Worm (Caenorhabditis elegans): Measurements from ENCODE around the gene Y37D8A.3.

Y37D8A.3 gene

DNA sequence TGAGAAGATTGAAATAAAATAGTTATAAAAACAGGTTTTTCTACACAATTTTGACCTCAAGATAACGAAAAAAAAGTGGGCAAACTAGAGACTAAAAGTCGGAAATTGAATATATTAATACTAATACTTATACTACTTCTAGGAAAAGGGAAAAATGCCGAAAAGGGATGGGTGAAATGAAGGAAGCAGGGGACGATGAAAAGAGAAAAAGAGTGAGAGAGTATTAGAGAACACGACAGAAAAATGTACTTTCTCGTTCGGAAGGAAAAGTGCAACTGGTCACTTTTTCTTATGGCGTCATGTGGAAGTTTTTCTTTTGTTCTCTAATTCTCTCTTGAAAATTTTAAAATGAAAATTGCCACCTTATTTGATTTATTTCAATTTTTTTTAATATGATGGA, 12.2 kb downstream of the Y37D8A.3 start (continued):
- no peak for TF ChIP-seq zip-4 (GFP tag; optimal IDR thresholded peaks at IDR 0.05)
- no peak for TF ChIP-seq C34B4.2 (tag; optimal IDR thresholded peaks at IDR 0.05)
- no peak for TF ChIP-seq Y116A8C.19 (tag; optimal IDR thresholded peaks at IDR 0.05; ENCODE audit: borderline replicate concordance)
- TF ChIP-seq F16B12.6 (tag; optimal IDR thresholded peaks at IDR 0.05): no peak
- TF ChIP-seq ceh-90 (tag; optimal IDR thresholded peaks at IDR 0.05): no peak
- no peak for TF ChIP-seq grh-1 (GFP tag; IDR thresholded peaks at IDR 0.05)
- TF ChIP-seq mef-2 (tag; optimal IDR thresholded peaks at IDR 0.05): no peak
- peak; percentile 68 for TF ChIP-seq nhr-90 (tag; optimal IDR thresholded peaks at IDR 0.05; ENCODE audit: poor library complexity)
- no peak for TF ChIP-seq nhr-84 (tag; optimal IDR thresholded peaks at IDR 0.05)
- TF ChIP-seq rnt-1 (tag; optimal IDR thresholded peaks at IDR 0.05): no peak
- TF ChIP-seq blmp-1 (tag; optimal IDR thresholded peaks at IDR 0.05): peak; percentile 92
- TF ChIP-seq elt-2 (tag; optimal IDR thresholded peaks at IDR 0.05): peak; percentile 36
- TF ChIP-seq hpl-2 (GFP tag; optimal IDR thresholded peaks at IDR 0.05): no peak
- no peak for TF ChIP-seq mab-9 (GFP tag; IDR thresholded peaks at IDR 0.05)
- TF ChIP-seq sptf-1 (tag; optimal IDR thresholded peaks at IDR 0.05): no peak
- no peak for TF ChIP-seq nhr-77 (tag; optimal IDR thresholded peaks at IDR 0.05)
- no peak for TF ChIP-seq hlh-17 (GFP tag; optimal IDR thresholded peaks at IDR 0.05; ENCODE audit: borderline replicate concordance)
- peak; percentile 73 for TF ChIP-seq nhr-20 (tag; optimal IDR thresholded peaks at IDR 0.05)
- TF ChIP-seq efl-3 (GFP tag; optimal IDR thresholded peaks at IDR 0.05): no peak
- TF ChIP-seq nhr-237 (tag; optimal IDR thresholded peaks at IDR 0.05): no peak
- no peak for TF ChIP-seq ceh-63 (GFP tag; optimal IDR thresholded peaks at IDR 0.05)
- no peak for TF ChIP-seq ceh-8 (GFP tag; optimal IDR thresholded peaks at IDR 0.05)
- TF ChIP-seq ztf-11 (tag; optimal IDR thresholded peaks at IDR 0.05): no peak
- TF ChIP-seq dsc-1 (tag; optimal IDR thresholded peaks at IDR 0.05): peak; percentile 47
- peak in 2 of 6 experiments; percentile 26 to 62 for TF ChIP-seq elt-3 (tag; optimal IDR thresholded peaks at IDR 0.05)
- no peak for TF ChIP-seq hlh-4 (tag; optimal IDR thresholded peaks at IDR 0.05)
- TF ChIP-seq dpl-1 (GFP tag; optimal IDR thresholded peaks at IDR 0.05): peak; percentile 22 to 34 (median 28)
- TF ChIP-seq mep-1 (tag; optimal IDR thresholded peaks at IDR 0.05): peak; percentile 64
- TF ChIP-seq lin-14 (GFP tag; optimal IDR thresholded peaks at IDR 0.05): peak; percentile 92
- peak; percentile 91 for TF ChIP-seq nhr-71 (tag; optimal IDR thresholded peaks at IDR 0.05)
- no peak for TF ChIP-seq ets-5 (GFP tag; IDR thresholded peaks at IDR 0.05)
- TF ChIP-seq ceh-88 (GFP tag; IDR thresholded peaks at IDR 0.05): no peak
- TF ChIP-seq vab-15 (tag; optimal IDR thresholded peaks at IDR 0.05): no peak
- TF ChIP-seq nhr-19 (GFP tag; conservative IDR thresholded peaks at IDR 0.05): peak; percentile 36; the same call in 1 of the 2 replicates
- TF ChIP-seq sox-4 (tag; optimal IDR thresholded peaks at IDR 0.05): peak; percentile 3
- no peak for TF ChIP-seq pax-3 (tag; optimal IDR thresholded peaks at IDR 0.05)
- TF ChIP-seq swsn-7 (tag; optimal IDR thresholded peaks at IDR 0.05): peak; percentile 44
- no peak for TF ChIP-seq aha-1 (tag; optimal IDR thresholded peaks at IDR 0.05)
- peak; percentile 85 for TF ChIP-seq fkh-8 (tag; optimal IDR thresholded peaks at IDR 0.05)
- TF ChIP-seq unc-98 (GFP tag; IDR thresholded peaks at IDR 0.05): no peak
- TF ChIP-seq unc-86 (tag; optimal IDR thresholded peaks at IDR 0.05): peak; percentile 62
- TF ChIP-seq tlp-1 (tag; optimal IDR thresholded peaks at IDR 0.05): no peak
- peak; percentile 21 for TF ChIP-seq C16A3.4 (tag; optimal IDR thresholded peaks at IDR 0.05)
- peak; percentile 50 for TF ChIP-seq snu-23 (GFP tag; optimal IDR thresholded peaks at IDR 0.05)
- TF ChIP-seq efl-1 (optimal IDR thresholded peaks at IDR 0.05): peak; percentile 24 to 28
- TF ChIP-seq efl-1 (GFP tag; optimal IDR thresholded peaks at IDR 0.05 in 1 of 2): peak; percentile 27 to 89
- TF ChIP-seq fos-1 (tag; optimal IDR thresholded peaks at IDR 0.05): no peak
- TF ChIP-seq egl-13 (tag; optimal IDR thresholded peaks at IDR 0.05): peak; percentile 79
- peak; percentile 18 for TF ChIP-seq xbp-1 (tag; optimal IDR thresholded peaks at IDR 0.05)
- TF ChIP-seq alr-1 (tag; optimal IDR thresholded peaks at IDR 0.05; ENCODE audit: borderline replicate concordance): no peak
- TF ChIP-seq fkh-4 (tag; optimal IDR thresholded peaks at IDR 0.05; ENCODE audit: borderline replicate concordance): no peak
- TF ChIP-seq lin-15B (tag; optimal IDR thresholded peaks at IDR 0.05): no peak

Measured in whole organism, L1 larva.